Fruit fly (Drosophila melanogaster) whole organism, adult: ENCODE data around the gene Ptp61F.

ENCODE experiments used
- CG11617 ChIP-seq: fragments of 200-800 bp; sonication (Bioruptor generic); optimal IDR thresholded peaks from 2 replicates; lab custom pipeline; 2017; ENCODE audit warnings: mild to moderate bottlenecking, missing biosample characterization, missing genetic modification reagents, missing genetic modification characterization
- CG12768 ChIP-seq: fragments of 200-800 bp; sonication (Bioruptor generic); optimal IDR thresholded peaks from 2 replicates; lab custom pipeline; 2017; ENCODE audit warnings: missing biosample characterization, missing genetic modification characterization, mild to moderate bottlenecking, moderate library complexity, missing genetic modification reagents
- CG14711 ChIP-seq: fragments of 200-800 bp; sonication (Bioruptor generic); optimal IDR thresholded peaks from 2 replicates; lab custom pipeline; 2018; ENCODE audit warnings: missing biosample characterization, mild to moderate bottlenecking, missing genetic modification characterization, moderate library complexity
- CG1620 ChIP-seq: fragments of 200-800 bp; sonication (Bioruptor generic); optimal IDR thresholded peaks from 2 replicates; lab custom pipeline; 2016; ENCODE audit warnings: missing biosample characterization, missing genetic modification characterization
- CG33017 ChIP-seq: fragments of 200-800 bp; sonication (Bioruptor generic); optimal IDR thresholded peaks from 2 replicates; lab custom pipeline; 2018; ENCODE audit warnings: missing biosample characterization, mild to moderate bottlenecking, missing genetic modification characterization, moderate library complexity
- CG5204 ChIP-seq: fragments of 200-800 bp; sonication (Bioruptor generic); optimal IDR thresholded peaks from 2 replicates; lab custom pipeline; 2016; ENCODE audit warnings: missing biosample characterization, missing genetic modification characterization
- CG7045 ChIP-seq: fragments of 200-800 bp; sonication (Bioruptor generic); optimal IDR thresholded peaks from 2 replicates; lab custom pipeline; 2017; ENCODE audit warnings: missing biosample characterization, mild to moderate bottlenecking, missing genetic modification characterization
- CG7101 ChIP-seq: fragments of 200-800 bp; sonication (Bioruptor generic); optimal IDR thresholded peaks from 2 replicates; lab custom pipeline; 2018; ENCODE audit warnings: missing biosample characterization, mild to moderate bottlenecking, missing genetic modification characterization, moderate library complexity
- Clk ChIP-seq: fragments of 200-800 bp; sonication (Bioruptor generic); optimal IDR thresholded peaks from 2 replicates; lab custom pipeline; 2017; ENCODE audit warnings: missing biosample characterization, missing genetic modification characterization
- Crg-1 ChIP-seq: fragments of 200-800 bp; sonication (Bioruptor generic); optimal IDR thresholded peaks from 2 replicates; lab custom pipeline; 2016; ENCODE audit warnings: missing biosample characterization, missing genetic modification characterization
- Hr96 ChIP-seq: fragments of 200-800 bp; sonication (Bioruptor generic); optimal IDR thresholded peaks from 2 replicates; lab custom pipeline; 2016; ENCODE audit warnings: missing biosample characterization, missing genetic modification characterization
- Mnt ChIP-seq: fragments of 200-800 bp; sonication (Bioruptor generic); optimal IDR thresholded peaks from 2 replicates; lab custom pipeline; 2016; ENCODE audit warnings: missing biosample characterization, mild to moderate bottlenecking, missing genetic modification characterization
- bab1 ChIP-seq: fragments of 200-800 bp; sonication (Bioruptor generic); optimal IDR thresholded peaks from 3 replicates; lab custom pipeline; 2019; ENCODE audit warnings: missing biosample characterization, mild to moderate bottlenecking, missing genetic modification characterization, moderate library complexity
- cic ChIP-seq: fragments of 200-800 bp; sonication (Bioruptor generic); optimal IDR thresholded peaks from 2 replicates; lab custom pipeline; 2017; ENCODE audit warnings: missing biosample characterization, mild to moderate bottlenecking, missing genetic modification characterization, moderate library complexity
- cnc ChIP-seq, 2 experiments: fragments of >200 bp; optimal IDR thresholded peaks; 2 replicates each; lab custom pipeline; 2017
- kay ChIP-seq: fragments of 200-800 bp; sonication (Bioruptor generic); peaks from one replicate; lab custom pipeline; 2016; ENCODE audit warnings: missing biosample characterization, missing genetic modification characterization, borderline replicate concordance
- ovo ChIP-seq: fragments of 200-800 bp; sonication (Bioruptor generic); optimal IDR thresholded peaks from 2 replicates; lab custom pipeline; 2016; ENCODE audit warnings: missing biosample characterization, missing genetic modification characterization
- pad ChIP-seq: fragments of 200-800 bp; sonication (Bioruptor generic); optimal IDR thresholded peaks from 3 replicates; lab custom pipeline; 2017; ENCODE audit warnings: missing biosample characterization, missing genetic modification characterization, mild to moderate bottlenecking, moderate library complexity, missing genetic modification reagents
- tj ChIP-seq: fragments of 200-800 bp; sonication (Bioruptor generic); optimal IDR thresholded peaks from 3 replicates; lab custom pipeline; 2017; ENCODE audit warnings: missing biosample characterization, mild to moderate bottlenecking, missing genetic modification characterization, moderate library complexity
- toe ChIP-seq: fragments of 200-800 bp; sonication (Bioruptor generic); optimal IDR thresholded peaks from 2 replicates; lab custom pipeline; 2016; ENCODE audit warnings: missing biosample characterization, missing genetic modification characterization

Gene Ptp61F

DNA sequence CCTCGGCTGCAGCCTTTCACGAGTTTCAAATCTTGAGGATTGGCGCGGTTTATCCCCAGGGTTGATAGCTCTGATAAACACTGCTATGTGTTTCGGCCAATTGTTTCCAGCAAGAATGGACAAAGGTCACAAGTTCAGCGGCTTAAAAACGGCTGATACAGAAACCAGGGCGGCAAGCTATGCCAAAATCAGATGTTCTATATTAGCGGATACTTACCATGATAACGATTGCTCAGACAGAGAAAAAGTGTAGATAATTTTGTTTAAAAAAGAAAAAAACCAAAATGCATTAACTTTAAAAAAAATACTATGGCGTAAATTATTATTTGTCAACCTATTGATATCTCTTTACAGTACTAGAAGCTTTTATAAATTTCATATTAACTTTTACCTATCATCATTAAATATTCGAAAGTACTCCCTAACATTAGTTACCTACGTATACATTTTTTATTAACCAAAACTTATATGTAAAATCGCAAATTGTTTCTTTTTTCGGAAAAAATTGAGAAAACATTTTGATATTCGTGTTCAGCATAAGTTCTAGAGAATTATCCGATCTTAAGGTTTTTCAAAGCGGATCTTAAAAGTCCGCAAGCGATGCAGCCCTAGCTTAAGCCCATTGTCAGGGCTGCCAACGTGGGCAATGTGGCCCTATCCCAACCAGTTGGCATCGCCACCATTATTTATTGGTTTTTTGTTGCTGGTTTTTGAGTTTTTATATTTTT lies 161.9 kb downstream of the Ptp61F start, which contains the start of the genes sturkopf and Herc4:
Gene sturkopf, minus strand, starts transcription at position 339 of the 728 bp plus-strand sequence.
Gene Herc4, plus strand, starts transcription at position 658 of the 728 bp plus-strand sequence.
- TF ChIP-seq kay: no peak
- TF ChIP-seq bab1 (GFP tag; lab: Kevin White, UChicago): no peak
- TF ChIP-seq CG7101 (tag; lab: Kevin White, UChicago): peak; percentile 83
- TF ChIP-seq CG33017 (tag; lab: Kevin White, UChicago): peak; percentile 81
- peak; percentile 90 for TF ChIP-seq CG5204
- no peak for TF ChIP-seq Hr96 (GFP tag; lab: Kevin White, UChicago)
- TF ChIP-seq toe (GFP tag; lab: Kevin White, UChicago): peak; percentile 90
- TF ChIP-seq cnc (optimal IDR thresholded peaks at IDR 0.05; lab: Kevin White, UChicago): no peak
- TF ChIP-seq Clk: peak; percentile 16
- peak; percentile 82 for TF ChIP-seq CG1620
- peak; percentile 59 for TF ChIP-seq pad (GFP tag; lab: Kevin White, UChicago)
- peak; percentile 38 for TF ChIP-seq CG12768 (GFP tag; lab: Kevin White, UChicago)
- TF ChIP-seq Crg-1: peak; percentile 68
- peak; percentile 43 for TF ChIP-seq CG14711 (tag; lab: Kevin White, UChicago)
- TF ChIP-seq Mnt (GFP tag; lab: Kevin White, UChicago): peak; percentile 83
- TF ChIP-seq tj (GFP tag; lab: Kevin White, UChicago): peak; percentile 91
- TF ChIP-seq CG7045 (GFP tag; lab: Kevin White, UChicago): peak; percentile 72
- no peak for TF ChIP-seq cic (GFP tag; lab: Kevin White, UChicago)
- peak; percentile 91 for TF ChIP-seq CG11617
- peak; percentile 43 for TF ChIP-seq ovo

DNA sequence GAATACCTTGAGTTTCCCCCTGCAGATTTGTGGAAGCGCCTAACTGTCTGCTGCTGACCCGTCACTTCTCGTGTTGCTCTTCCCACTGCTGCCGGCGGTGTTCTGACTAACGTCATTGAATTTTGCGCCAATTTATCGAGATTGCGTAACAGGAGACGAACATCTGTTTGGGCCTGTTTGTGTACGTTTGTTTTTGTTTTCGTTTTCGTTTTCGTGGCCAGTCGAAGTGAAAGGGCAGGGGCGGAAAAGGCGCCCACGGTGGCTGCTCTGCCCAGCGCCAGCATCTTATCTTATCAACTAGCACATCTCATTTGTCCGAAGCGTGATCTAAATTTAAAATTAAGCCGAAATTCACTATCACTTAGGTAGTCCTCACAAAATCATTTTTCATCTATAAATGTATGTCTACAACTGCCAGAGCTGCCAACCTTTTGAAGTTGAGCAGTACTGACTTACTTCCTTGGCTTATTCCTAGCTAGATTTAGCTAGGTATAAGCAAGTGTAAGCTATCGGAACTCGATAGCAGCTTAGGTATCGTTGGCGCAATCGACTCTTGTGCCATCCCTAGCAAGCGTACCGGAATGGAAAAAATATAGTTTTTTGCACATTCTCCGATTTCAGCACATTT lies 167.9 kb downstream of the Ptp61F start, which contains the start of the genes Ctr9 and Nt5a:
Gene Ctr9, plus strand, starts transcription at position 220 of the 628 bp plus-strand sequence.
Gene Nt5a, minus strand, starts transcription at position 414 of the 628 bp plus-strand sequence.
- TF ChIP-seq CG33017 (tag; lab: Kevin White, UChicago) (peak; percentile 13), pad (GFP tag; lab: Kevin White, UChicago) (peak; percentile 12), Clk (no peak), cic (GFP tag; lab: Kevin White, UChicago) (peak; percentile 81), kay (no peak), cnc (optimal IDR thresholded peaks at IDR 0.05; lab: Kevin White, UChicago) (no peak), CG14711 (tag; lab: Kevin White, UChicago) (peak; percentile 78), CG12768 (GFP tag; lab: Kevin White, UChicago) (peak; percentile 37), tj (GFP tag; lab: Kevin White, UChicago) (peak; percentile 57), CG1620 (peak; percentile 86), Hr96 (GFP tag; lab: Kevin White, UChicago) (no peak), CG11617 (peak; percentile 60), CG7101 (tag; lab: Kevin White, UChicago) (peak; percentile 70), Mnt (GFP tag; lab: Kevin White, UChicago) (peak; percentile 78), toe (GFP tag; lab: Kevin White, UChicago) (no peak), Crg-1 (peak; percentile 75), bab1 (GFP tag; lab: Kevin White, UChicago) (peak; percentile 59), CG5204 (no peak), ovo (peak; percentile 22), CG7045 (GFP tag; lab: Kevin White, UChicago) (peak; percentile 5)

DNA sequence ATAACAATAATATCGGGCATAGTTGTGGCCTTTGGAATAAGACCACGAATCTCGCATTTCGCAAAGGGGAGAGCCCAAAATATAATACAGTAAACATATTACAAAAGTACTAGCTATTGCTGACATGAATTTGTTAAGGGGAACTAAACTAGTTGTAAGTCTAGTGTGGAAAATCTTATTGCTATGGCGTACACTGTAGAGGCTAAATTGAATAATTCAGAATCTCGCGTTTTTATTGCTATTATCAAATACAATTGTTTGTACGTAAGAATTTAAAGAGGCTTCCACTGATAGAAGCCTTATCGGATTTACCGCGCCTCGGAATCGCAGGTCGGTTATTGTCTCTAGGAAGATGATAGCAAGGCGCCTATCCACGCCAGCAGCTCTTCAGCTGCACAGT lies 169.7 kb downstream of the Ptp61F start:
- TF ChIP-seq cic (GFP tag; lab: Kevin White, UChicago) (peak; percentile 73), CG12768 (GFP tag; lab: Kevin White, UChicago) (peak; percentile 20), CG33017 (tag; lab: Kevin White, UChicago) (peak; percentile 21), CG1620 (no peak)

DNA sequence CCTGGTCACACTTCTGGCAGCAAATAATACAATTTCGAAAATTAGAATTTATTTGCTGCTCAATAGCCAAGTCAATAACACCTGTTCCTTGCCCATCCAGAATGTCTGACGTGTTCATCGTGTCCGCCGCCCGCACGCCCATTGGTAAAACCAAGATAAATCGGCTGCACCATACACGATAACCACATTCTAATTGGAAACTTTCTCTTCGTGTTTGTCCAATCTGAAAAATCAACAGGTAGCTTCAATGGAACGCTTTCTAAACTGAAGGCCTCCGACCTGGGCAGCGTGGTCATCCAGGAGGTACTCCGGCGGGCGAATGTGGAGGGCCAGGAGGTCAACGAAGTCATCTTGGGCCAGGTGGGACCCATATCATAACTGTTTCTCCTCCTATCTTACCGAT lies 172.1 kb downstream of the Ptp61F start:
- no peak for TF ChIP-seq Hr96 (GFP tag; lab: Kevin White, UChicago)
- TF ChIP-seq CG7045 (GFP tag; lab: Kevin White, UChicago): no peak
- no peak for TF ChIP-seq CG5204
- no peak for TF ChIP-seq toe (GFP tag; lab: Kevin White, UChicago)
- TF ChIP-seq Mnt (GFP tag; lab: Kevin White, UChicago): no peak
- no peak for TF ChIP-seq cic (GFP tag; lab: Kevin White, UChicago)
- TF ChIP-seq Clk: no peak
- TF ChIP-seq cnc (optimal IDR thresholded peaks at IDR 0.05; lab: Kevin White, UChicago): no peak
- TF ChIP-seq CG12768 (GFP tag; lab: Kevin White, UChicago): no peak
- no peak for TF ChIP-seq pad (GFP tag; lab: Kevin White, UChicago)
- TF ChIP-seq CG14711 (tag; lab: Kevin White, UChicago): no peak
- TF ChIP-seq bab1 (GFP tag; lab: Kevin White, UChicago): no peak
- TF ChIP-seq ovo: no peak
- TF ChIP-seq kay: no peak
- TF ChIP-seq CG33017 (tag; lab: Kevin White, UChicago): no peak

DNA sequence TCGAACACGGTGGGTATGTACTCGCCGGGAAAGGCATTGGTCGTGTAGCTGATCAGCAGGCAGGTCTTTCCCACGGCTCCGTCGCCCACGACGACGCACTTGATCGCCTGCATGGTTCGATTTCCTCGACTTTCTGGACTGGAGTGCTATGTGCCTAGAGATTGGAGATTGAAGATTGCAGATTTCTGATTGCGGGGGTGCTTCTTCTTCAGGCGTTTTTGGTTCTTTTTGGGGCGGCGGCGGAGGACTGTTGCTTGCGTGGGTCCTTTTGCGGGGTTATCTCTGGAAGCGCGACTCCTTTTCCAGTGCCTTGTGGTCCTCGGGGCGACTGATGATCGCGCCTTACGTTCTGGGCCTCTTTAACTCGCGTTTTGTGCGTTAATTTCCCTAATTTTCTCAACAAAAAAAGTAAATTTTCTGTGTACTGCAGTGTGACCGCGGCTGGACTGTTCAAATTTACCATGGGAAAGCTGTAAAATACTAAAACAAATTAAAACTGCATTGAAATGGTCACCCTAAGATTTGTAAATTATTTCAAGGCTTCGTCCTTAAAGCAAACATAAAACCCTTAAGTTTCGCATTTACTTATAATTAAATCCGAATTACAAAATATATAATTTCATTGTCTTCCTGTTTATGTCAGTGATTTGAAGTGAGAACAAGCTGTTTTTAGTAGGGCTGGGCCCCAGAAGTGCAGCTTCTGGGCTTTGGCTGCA lies 172.7 kb downstream of the Ptp61F start, which contains the start of the genes Rac1 and Acat2:
Gene Rac1, minus strand, starts transcription at position 450 of the 716 bp plus-strand sequence.
Gene Acat2, plus strand, starts transcription at position 711 of the 716 bp plus-strand sequence.
- no peak for TF ChIP-seq kay
- no peak for TF ChIP-seq cic (GFP tag; lab: Kevin White, UChicago)
- no peak for TF ChIP-seq Mnt (GFP tag; lab: Kevin White, UChicago)
- TF ChIP-seq tj (GFP tag; lab: Kevin White, UChicago): no peak
- TF ChIP-seq bab1 (GFP tag; lab: Kevin White, UChicago): peak; percentile 44
- TF ChIP-seq Clk: no peak
- no peak for TF ChIP-seq ovo
- TF ChIP-seq CG7101 (tag; lab: Kevin White, UChicago): no peak
- peak; percentile 17 for TF ChIP-seq CG14711 (tag; lab: Kevin White, UChicago)
- TF ChIP-seq CG5204: no peak
- TF ChIP-seq CG1620: peak; percentile 29
- TF ChIP-seq pad (GFP tag; lab: Kevin White, UChicago): no peak
- no peak for TF ChIP-seq cnc (optimal IDR thresholded peaks at IDR 0.05; lab: Kevin White, UChicago)
- no peak for TF ChIP-seq Hr96 (GFP tag; lab: Kevin White, UChicago)
- no peak for TF ChIP-seq CG7045 (GFP tag; lab: Kevin White, UChicago)
- TF ChIP-seq CG33017 (tag; lab: Kevin White, UChicago): no peak
- no peak for TF ChIP-seq Crg-1
- peak; percentile 3 for TF ChIP-seq CG11617
- TF ChIP-seq toe (GFP tag; lab: Kevin White, UChicago): no peak
- TF ChIP-seq CG12768 (GFP tag; lab: Kevin White, UChicago): no peak
